Worm (Caenorhabditis elegans) whole organism, L4 larva: ENCODE results near the gene alg-2.

Source experiments
- ama-1 ChIP-seq: fragments of 150-350 bp; optimal IDR thresholded peaks from 2 replicates; lab custom pipeline; 2014; ENCODE audit warnings: inconsistent platforms, mixed read lengths
- fkh-10 ChIP-seq: fragments of 150-350 bp; optimal IDR thresholded peaks from 2 replicates; lab custom pipeline; 2014; ENCODE audit warnings: missing biosample characterization, missing genetic modification reagents, missing genetic modification characterization
- jun-1 ChIP-seq: fragments of 150-350 bp; optimal IDR thresholded peaks from 2 replicates; lab custom pipeline; 2014; ENCODE audit warnings: missing biosample characterization, missing genetic modification reagents, missing genetic modification characterization
- lin-13 ChIP-seq: fragments of 150-350 bp; optimal IDR thresholded peaks from 2 replicates; lab custom pipeline; 2014; ENCODE audit warnings: missing biosample characterization, missing genetic modification reagents, missing genetic modification characterization
- nhr-77 ChIP-seq: fragments of 150-350 bp; optimal IDR thresholded peaks from 2 replicates; lab custom pipeline; 2014; ENCODE audit warnings: missing biosample characterization, missing genetic modification characterization

ce11 chrII:825521-825920, 47.5 kb upstream of the alg-2 start, which contains the start of gene F28A10.1:
- TF ChIP-seq fkh-10 (GFP tag; lab: Kevin White, UChicago) (no peak), jun-1 (tag; lab: Kevin White, UChicago) (no peak), ama-1 (lab: Kevin White, UChicago) (no peak), lin-13 (no peak), nhr-77 (tag; lab: Kevin White, UChicago) (no peak)
